Fruit fly (Drosophila melanogaster): Measurements from ENCODE around the gene Hs3st-B.

The Hs3st-B gene

DNA sequence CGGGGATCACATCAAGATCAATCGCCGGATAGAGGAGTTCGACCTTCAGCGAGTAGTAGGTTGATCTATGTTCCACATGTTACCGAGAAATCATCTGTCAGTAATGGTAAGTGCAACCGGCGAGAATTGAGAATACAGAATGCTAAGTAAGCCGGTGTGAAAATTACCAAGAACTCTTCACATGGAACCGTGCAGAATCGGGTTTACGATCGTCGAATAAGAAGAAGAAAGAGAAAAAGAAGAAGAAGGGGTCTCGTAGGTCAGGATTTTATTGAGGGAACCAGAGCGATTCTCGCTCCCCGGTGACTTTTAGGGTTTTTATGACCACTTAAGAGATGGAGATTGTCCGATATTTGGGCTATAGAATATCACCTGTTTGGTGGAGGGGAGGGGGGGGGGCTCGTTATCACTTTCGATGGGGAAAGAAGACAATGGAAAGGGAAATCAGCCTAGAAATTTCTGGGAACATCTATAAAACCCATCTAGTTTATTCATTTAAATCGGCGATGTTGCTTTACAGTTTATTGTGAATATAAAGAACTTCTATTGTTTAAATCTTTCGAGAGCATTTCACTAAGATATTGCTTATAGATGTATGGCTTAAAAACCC lies 27.4 kb upstream of the Hs3st-B start (continued):
- TF ChIP-seq Taf1 (GFP tag; IDR thresholded peaks at IDR 0.05) (no peak), sc (optimal IDR thresholded peaks at IDR 0.05) (no peak), sc (GFP tag; optimal IDR thresholded peaks at IDR 0.05) (no peak), Fer1 (GFP tag; optimal IDR thresholded peaks at IDR 0.05) (no peak)

DNA sequence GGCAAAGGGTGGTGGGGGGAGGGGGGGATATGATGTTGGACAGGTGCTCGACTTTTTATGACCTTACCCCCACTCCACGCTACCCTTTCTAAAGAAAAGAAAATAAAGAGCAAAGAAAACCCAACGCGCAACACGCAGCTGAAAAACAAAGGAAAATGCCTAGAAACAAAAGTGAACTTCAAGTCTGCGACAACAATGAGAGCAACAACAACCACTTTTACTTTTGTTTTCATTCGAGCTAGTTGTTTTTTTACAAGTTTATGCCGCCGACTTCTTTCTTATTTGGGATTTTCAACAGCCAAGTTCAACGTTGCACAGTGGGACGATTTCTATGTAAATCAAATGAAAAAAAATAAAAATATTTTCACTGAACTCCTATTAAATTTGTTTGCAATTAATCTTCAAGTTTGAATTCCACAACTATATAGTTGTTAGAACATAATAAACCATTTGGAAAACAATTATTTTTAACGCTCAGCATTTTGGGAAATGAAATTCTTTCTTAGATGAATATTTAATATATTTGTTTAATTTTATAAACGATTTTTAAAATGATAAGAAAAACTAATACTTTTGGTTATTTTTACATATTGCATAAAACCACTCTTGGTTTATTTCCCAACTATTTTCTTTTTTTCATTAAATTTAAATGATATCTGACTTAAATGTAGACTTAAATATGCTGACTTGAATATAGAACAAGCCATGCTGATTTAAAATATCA lies 23.7 kb upstream of the Hs3st-B start:
- no peak for TF ChIP-seq CG17328 (GFP tag; IDR thresholded peaks at IDR 0.05)
- TF ChIP-seq CkIIα-i1 (GFP tag; IDR thresholded peaks at IDR 0.05): no peak
- peak in 1 of 2 experiments; percentile 22 for TF ChIP-seq dpn (GFP tag; optimal IDR thresholded peaks at IDR 0.05)
- TF ChIP-seq gsb (GFP tag; IDR thresholded peaks at IDR 0.05): no peak
- no peak for TF ChIP-seq CG1792 (GFP tag; optimal IDR thresholded peaks at IDR 0.05)
- TF ChIP-seq C15 (GFP tag; IDR thresholded peaks at IDR 0.05): no peak
- TF ChIP-seq CG3163 (GFP tag; optimal IDR thresholded peaks at IDR 0.05): no peak
- TF ChIP-seq CG8924 (tag; optimal IDR thresholded peaks at IDR 0.05): peak; percentile 63
- TF ChIP-seq prd (optimal IDR thresholded peaks at IDR 0.05): no peak
- TF ChIP-seq prd (GFP tag; IDR thresholded peaks at IDR 0.05): no peak; the same call in 2 of the 3 replicates
- TF ChIP-seq bcd (GFP tag; optimal IDR thresholded peaks at IDR 0.05): peak; percentile 35
- peak; percentile 73 for TF ChIP-seq CG9437 (GFP tag; optimal IDR thresholded peaks at IDR 0.05)
- no peak for TF ChIP-seq E2f2 (GFP tag; IDR thresholded peaks at IDR 0.05)
- no peak for TF ChIP-seq CG8944 (GFP tag; optimal IDR thresholded peaks at IDR 0.05)
- peak; percentile 12 for TF ChIP-seq oc (tag; optimal IDR thresholded peaks at IDR 0.05)
- TF ChIP-seq CG11093 (GFP tag; IDR thresholded peaks at IDR 0.05): no peak
- TF ChIP-seq sim (GFP tag; IDR thresholded peaks at IDR 0.05): no peak
- TF ChIP-seq CG7839 (tag; optimal IDR thresholded peaks at IDR 0.05): peak; percentile 51
- TF ChIP-seq CG17385 (GFP tag; optimal IDR thresholded peaks at IDR 0.05): peak; percentile 38
- TF ChIP-seq CG11723 (GFP tag; optimal IDR thresholded peaks at IDR 0.05): no peak
- TF ChIP-seq Gug (GFP tag; IDR thresholded peaks at IDR 0.05): no peak
- TF ChIP-seq sisA (GFP tag; IDR thresholded peaks at IDR 0.05): no peak
- TF ChIP-seq hkb (optimal IDR thresholded peaks at IDR 0.05): no peak
- no peak for TF ChIP-seq hkb (GFP tag; IDR thresholded peaks at IDR 0.05)
- no peak for TF ChIP-seq CG7372 (GFP tag; IDR thresholded peaks at IDR 0.05)
- no peak for TF ChIP-seq CG8089 (GFP tag; optimal IDR thresholded peaks at IDR 0.05)
- peak; percentile 30; the same call in 1 of the 3 replicates for TF ChIP-seq row (GFP tag; IDR thresholded peaks at IDR 0.05)
- no peak for TF ChIP-seq klu (GFP tag; IDR thresholded peaks at IDR 0.05)
- TF ChIP-seq pita (GFP tag; optimal IDR thresholded peaks at IDR 0.05): no peak
- peak; percentile 8 for TF ChIP-seq gcm (GFP tag; optimal IDR thresholded peaks at IDR 0.05)
- peak; percentile 63 for TF ChIP-seq CoRest (tag; optimal IDR thresholded peaks at IDR 0.05)
- no peak for TF ChIP-seq tap (tag; optimal IDR thresholded peaks at IDR 0.05)
- no peak for TF ChIP-seq CG7271 (tag; optimal IDR thresholded peaks at IDR 0.05)
- TF ChIP-seq CTCF (GFP tag; optimal IDR thresholded peaks at IDR 0.05): peak; percentile 3
- peak; percentile 43 for TF ChIP-seq D19A (tag; optimal IDR thresholded peaks at IDR 0.05)
- no peak for TF ChIP-seq dm (GFP tag; optimal IDR thresholded peaks at IDR 0.05)
- TF ChIP-seq stc (GFP tag; IDR thresholded peaks at IDR 0.05): no peak
- TF ChIP-seq pzg (GFP tag; optimal IDR thresholded peaks at IDR 0.05): no peak
- TF ChIP-seq CG1024 (GFP tag; IDR thresholded peaks at IDR 0.05): no peak
- TF ChIP-seq esg (GFP tag; conservative IDR thresholded peaks at IDR 0.05): no peak; the same call in 1 of the 2 replicates
- no peak for TF ChIP-seq NC2α (GFP tag; optimal IDR thresholded peaks at IDR 0.05)
- no peak for TF ChIP-seq dysf (GFP tag; IDR thresholded peaks at IDR 0.05)
- no peak for TF ChIP-seq Doc2 (GFP tag; IDR thresholded peaks at IDR 0.05)
- peak; percentile 52 for TF ChIP-seq dmrt11E (tag; optimal IDR thresholded peaks at IDR 0.05)
- no peak for TF ChIP-seq cato (GFP tag; optimal IDR thresholded peaks at IDR 0.05; ENCODE audit: borderline replicate concordance)
- TF ChIP-seq Asciz (GFP tag; optimal IDR thresholded peaks at IDR 0.05): no peak
